Worm (Caenorhabditis elegans): ENCODE results near the gene cyn-4.

cyn-4 gene

ce11 chrII:10885250-10885649 lies 12.8 kb upstream of the cyn-4 start:
- peak; percentile 91 for TF ChIP-seq aha-1 (tag)
- TF ChIP-seq ceh-28 (tag; optimal IDR thresholded peaks at IDR 0.05), result no peak

ce11 chrII:10884396-10884795 lies 12.0 kb upstream of the cyn-4 start, which contains the start of gene egg-3:
TSS of gene egg-3 (minus strand) at chrII:10884441.
- TF ChIP-seq nhr-10 (tag; optimal IDR thresholded peaks at IDR 0.05) (no peak), unc-130 (GFP tag; optimal IDR thresholded peaks at IDR 0.05) (peak; percentile 33), zag-1 (tag; optimal IDR thresholded peaks at IDR 0.05) (no peak), cey-2 (tag; optimal IDR thresholded peaks at IDR 0.05; ENCODE audit: borderline replicate concordance, insufficient read depth) (no peak), T26A8.4 (GFP tag; IDR thresholded peaks at IDR 0.05) (no peak)

- TF ChIP-seq ceh-28 (tag; optimal IDR thresholded peaks at IDR 0.05) (no peak), set-16 (GFP tag; IDR thresholded peaks at IDR 0.05) (no peak), dpl-1 (GFP tag; optimal IDR thresholded peaks at IDR 0.05) (no peak), F37D6.2 (tag; optimal IDR thresholded peaks at IDR 0.05) (no peak), unc-62 (GFP tag; optimal IDR thresholded peaks at IDR 0.05 in 1 of 2) (peak in 1 of 2 experiments; percentile 41), unc-62 (tag; optimal IDR thresholded peaks at IDR 0.05) (no peak), nhr-48 (tag; optimal IDR thresholded peaks at IDR 0.05) (no peak), mdl-1 (tag; optimal IDR thresholded peaks at IDR 0.05) (no peak), duxl-1 (tag; optimal IDR thresholded peaks at IDR 0.05; ENCODE audit: poor library complexity) (no peak), nhr-76 (tag; optimal IDR thresholded peaks at IDR 0.05) (no peak), F10B5.3 (tag; optimal IDR thresholded peaks at IDR 0.05) (no peak), pqm-1 (tag; optimal IDR thresholded peaks at IDR 0.05) (peak; percentile 13)
These were observed 8.2 kb upstream of the cyn-4 start, which contains the start of gene lurp-1 for ce11 chrII:10880625-10881024. TSS of gene lurp-1 (plus strand) at chrII:10880925.

- no peak for TF ChIP-seq R02D3.7 (tag; optimal IDR thresholded peaks at IDR 0.05)
- TF ChIP-seq skn-1 (tag; optimal IDR thresholded peaks at IDR 0.05), result no peak
- TF ChIP-seq sdz-12 (GFP tag; optimal IDR thresholded peaks at IDR 0.05), result no peak
- no peak for TF ChIP-seq nhr-25 (tag; optimal IDR thresholded peaks at IDR 0.05; ENCODE audit: borderline replicate concordance, insufficient read depth)
- TF ChIP-seq lin-38 (GFP tag; IDR thresholded peaks at IDR 0.05), result 0 out of 2 replicates have a peak, but pooled peaks have one; percentile 10
- TF ChIP-seq daf-12 (tag; optimal IDR thresholded peaks at IDR 0.05), result no peak
- TF ChIP-seq madf-5 (GFP tag; IDR thresholded peaks at IDR 0.05), result no peak
- no peak for TF ChIP-seq ztf-11 (tag; optimal IDR thresholded peaks at IDR 0.05)
These were observed 1.2 kb upstream of the cyn-4 start, which contains the start of gene orc-2 for ce11 chrII:10873631-10874030. TSS of gene orc-2 (plus strand) at chrII:10873931.

ce11 chrII:10870698-10871097 lies 1.7 kb downstream of the cyn-4 start:
- TF ChIP-seq snpc-1.2 (GFP tag; IDR thresholded peaks at IDR 0.05) (no peak), mes-2 (tag; optimal IDR thresholded peaks at IDR 0.05; ENCODE audit: poor library complexity, severe bottlenecking) (no peak), aha-1 (tag) (peak; percentile 57), nhr-48 (tag; optimal IDR thresholded peaks at IDR 0.05) (peak; percentile 15), set-16 (GFP tag; IDR thresholded peaks at IDR 0.05) (no peak), nhr-76 (tag; optimal IDR thresholded peaks at IDR 0.05) (no peak), lin-38 (GFP tag; IDR thresholded peaks at IDR 0.05) (peak; percentile 41; the same call in 1 of the 2 replicates), lsy-2 (tag; optimal IDR thresholded peaks at IDR 0.05) (peak in 1 of 2 experiments; percentile 25), attf-4 (tag; optimal IDR thresholded peaks at IDR 0.05) (no peak), lin-15B (tag; optimal IDR thresholded peaks at IDR 0.05) (no peak), ama-1 (optimal IDR thresholded peaks at IDR 0.05) (peak; percentile 35), rbr-2 (tag; optimal IDR thresholded peaks at IDR 0.05) (no peak), lin-1 (GFP tag; IDR thresholded peaks at IDR 0.05) (no peak), spr-1 (tag; optimal IDR thresholded peaks at IDR 0.05) (no peak), aly-2 (tag; optimal IDR thresholded peaks at IDR 0.05) (no peak), daf-8 (GFP tag; IDR thresholded peaks at IDR 0.05) (no peak)
